Worm (Caenorhabditis elegans): ENCODE results near the gene gmpr-1.
A peak's percentile ranks its signal among the peaks of the same experiment; 100 is the strongest.

The gmpr-1 gene

DNA sequence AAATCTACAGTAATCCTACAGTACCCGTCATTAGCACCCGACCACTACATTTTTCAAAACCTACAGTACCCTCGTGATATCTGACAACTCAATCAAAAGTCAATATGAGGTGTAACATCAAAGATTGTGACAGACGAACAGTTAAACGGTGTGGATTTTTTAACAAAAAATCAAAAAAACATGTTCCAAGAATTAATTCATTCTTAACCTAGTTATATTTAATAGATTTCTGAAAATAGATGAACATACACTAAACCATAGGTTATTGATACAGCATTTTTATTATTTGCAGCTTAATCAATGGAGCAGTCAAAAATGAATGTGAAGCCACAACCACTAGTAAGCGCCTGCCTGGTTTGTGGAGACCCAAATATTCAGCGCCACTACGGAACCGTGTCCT lies 36.3 kb upstream of the gmpr-1 start, which contains the start of gene nhr-118:
Gene nhr-118, plus strand, starts transcription at position 301 of the 400 bp plus-strand sequence.
- no peak for TF ChIP-seq madf-9 (GFP tag; conservative IDR thresholded peaks at IDR 0.05)
- peak; percentile 9 for TF ChIP-seq aha-1 (tag)

DNA sequence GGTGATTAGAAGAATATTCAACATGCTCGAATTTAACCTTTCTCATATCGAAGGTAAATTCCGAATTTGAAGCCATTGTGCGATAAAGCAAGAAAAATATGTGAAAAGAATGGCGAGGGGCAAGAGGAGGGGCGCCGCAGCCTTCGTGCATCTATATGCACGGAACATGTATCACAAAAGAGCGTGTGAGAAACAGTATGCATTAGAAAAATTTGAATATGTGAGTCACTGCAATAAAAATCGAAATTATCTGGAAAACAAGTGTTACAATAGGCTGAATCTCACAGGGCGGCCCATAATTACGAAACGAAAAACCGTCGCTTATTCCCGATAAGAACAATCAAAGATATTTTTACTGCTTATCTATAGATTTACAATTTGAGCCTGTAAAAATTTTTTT lies 30.7 kb upstream of the gmpr-1 start, which contains the start of gene F13A2.5:
Gene F13A2.5, minus strand, starts transcription at position 101 of the 400 bp plus-strand sequence.
- peak; percentile 1 for TF ChIP-seq aha-1 (tag)
- no peak for TF ChIP-seq gei-8 (GFP tag; optimal IDR thresholded peaks at IDR 0.05)
- TF ChIP-seq T26A8.4 (GFP tag; IDR thresholded peaks at IDR 0.05): no peak
- TF ChIP-seq ZK337.2 (GFP tag; IDR thresholded peaks at IDR 0.05): no peak
- TF ChIP-seq lim-7 (GFP tag; IDR thresholded peaks at IDR 0.05): no peak
- no peak for TF ChIP-seq madf-5 (GFP tag; IDR thresholded peaks at IDR 0.05)

DNA sequence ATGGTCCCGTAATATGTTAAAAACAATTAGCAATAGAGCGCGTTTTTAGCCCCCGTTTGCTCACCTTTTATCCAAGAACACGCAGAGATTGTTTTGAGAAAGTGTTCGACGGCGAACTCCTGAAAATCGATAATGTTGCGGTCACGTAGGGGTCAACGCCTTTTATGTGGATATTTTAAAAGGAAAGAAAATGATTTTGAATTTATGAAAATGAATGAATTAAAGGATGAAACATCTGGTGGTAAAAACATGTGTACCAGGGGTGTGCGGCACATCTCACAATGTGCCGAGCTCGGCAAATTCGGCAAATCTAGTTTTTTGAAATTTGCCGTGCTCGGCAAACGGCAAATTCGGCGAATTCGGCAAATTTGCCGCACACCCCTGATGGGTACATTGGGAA lies 28.9 kb upstream of the gmpr-1 start, which contains the start of gene F13A2.4:
Gene F13A2.4, minus strand, starts transcription at position 101 of the 400 bp plus-strand sequence.
- no peak for TF ChIP-seq dmd-9 (GFP tag; IDR thresholded peaks at IDR 0.05)
- TF ChIP-seq ceh-32 (tag; optimal IDR thresholded peaks at IDR 0.05; ENCODE audit: poor library complexity): no peak
- no peak for TF ChIP-seq unc-39 (tag; optimal IDR thresholded peaks at IDR 0.05)
- no peak for TF ChIP-seq daf-12 (tag; optimal IDR thresholded peaks at IDR 0.05)
- no peak for TF ChIP-seq D1046.2 (GFP tag; IDR thresholded peaks at IDR 0.05)
- no peak for TF ChIP-seq lsy-2 (tag; optimal IDR thresholded peaks at IDR 0.05)
- no peak for TF ChIP-seq mes-2 (tag; optimal IDR thresholded peaks at IDR 0.05; ENCODE audit: poor library complexity, severe bottlenecking)

DNA sequence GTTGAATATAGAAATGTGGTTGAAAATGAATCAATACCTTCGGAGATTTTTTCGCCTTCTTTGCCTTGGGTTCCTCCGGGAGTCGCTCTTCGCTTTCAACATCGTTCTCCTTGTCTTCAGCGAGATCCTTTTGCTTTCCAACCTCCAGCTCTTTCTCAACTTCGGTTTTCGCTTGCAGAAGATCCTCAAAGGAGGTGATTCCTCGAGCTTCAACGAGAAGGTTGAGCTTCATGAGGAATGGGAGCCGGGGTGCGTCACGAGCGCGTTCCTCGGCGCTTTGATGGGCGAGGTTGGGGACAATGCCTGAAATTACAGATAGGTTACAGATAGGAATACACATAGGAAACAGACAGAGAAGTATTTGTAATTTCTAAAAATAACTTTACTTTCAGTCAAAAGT lies 27.7 kb upstream of the gmpr-1 start:
- TF ChIP-seq hlh-11 (tag; optimal IDR thresholded peaks at IDR 0.05) (no peak), zip-11 (GFP tag; IDR thresholded peaks at IDR 0.05) (no peak), set-16 (GFP tag; IDR thresholded peaks at IDR 0.05) (peak; percentile 61; the same call in 1 of the 2 replicates), nhr-76 (tag; optimal IDR thresholded peaks at IDR 0.05) (no peak), mep-1 (tag; optimal IDR thresholded peaks at IDR 0.05) (no peak)

DNA sequence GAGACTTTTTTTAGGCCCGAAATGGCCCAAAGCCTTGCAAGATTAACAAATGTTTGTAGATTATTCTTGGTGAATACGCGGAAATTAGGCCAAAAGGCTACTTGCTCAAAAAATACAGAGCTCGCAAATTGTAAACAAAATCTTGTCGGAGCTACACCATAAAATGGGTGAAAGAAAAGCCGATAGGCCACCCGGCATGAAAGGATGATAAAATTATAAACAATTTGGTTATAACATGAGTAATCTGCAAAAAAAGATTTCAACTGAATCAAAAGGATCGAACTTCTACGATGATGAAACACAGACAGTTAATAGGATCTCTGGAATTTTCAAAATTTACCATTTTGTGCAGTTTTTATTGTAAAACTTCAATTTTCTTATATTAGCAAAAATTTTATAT lies 26.9 kb upstream of the gmpr-1 start:
- TF ChIP-seq aha-1 (tag) (peak; percentile 93), ceh-44 (GFP tag; IDR thresholded peaks at IDR 0.05) (no peak)

DNA sequence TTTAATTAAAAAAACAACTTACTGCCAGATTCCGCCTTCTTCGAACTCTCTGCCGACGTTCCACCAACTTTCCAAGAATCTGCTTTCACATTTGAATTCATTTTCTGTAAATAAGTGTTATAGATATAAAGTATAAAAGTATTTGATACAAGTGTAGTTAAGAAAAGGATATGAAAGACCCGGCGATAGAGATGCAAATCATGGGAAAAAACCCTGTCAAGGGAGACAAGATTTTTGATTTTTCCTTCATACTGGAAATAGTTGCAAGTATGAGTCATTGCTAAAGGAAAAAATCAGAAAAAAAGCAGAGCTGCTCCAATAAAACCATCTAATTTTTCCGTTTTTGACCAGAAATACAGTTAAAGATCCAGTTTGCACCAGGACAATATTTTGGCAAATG lies 25.1 kb upstream of the gmpr-1 start, which contains the start of gene F13A2.3:
Gene F13A2.3, minus strand, starts transcription at position 101 of the 400 bp plus-strand sequence.
- TF ChIP-seq mes-2 (tag; optimal IDR thresholded peaks at IDR 0.05; ENCODE audit: poor library complexity, severe bottlenecking) (no peak), fos-1 (tag; optimal IDR thresholded peaks at IDR 0.05) (no peak), F49E8.2 (tag; optimal IDR thresholded peaks at IDR 0.05; ENCODE audit: borderline replicate concordance) (no peak), hif-1 (tag; optimal IDR thresholded peaks at IDR 0.05) (no peak), madf-5 (GFP tag; IDR thresholded peaks at IDR 0.05) (no peak), dpl-1 (GFP tag; optimal IDR thresholded peaks at IDR 0.05) (no peak), lin-13 (GFP tag; optimal IDR thresholded peaks at IDR 0.05) (no peak), dmd-8 (GFP tag; IDR thresholded peaks at IDR 0.05) (no peak), unc-62 (GFP tag; optimal IDR thresholded peaks at IDR 0.05 in 1 of 2) (no peak), unc-62 (tag; optimal IDR thresholded peaks at IDR 0.05) (no peak), lin-38 (GFP tag; IDR thresholded peaks at IDR 0.05) (no peak), fkh-10 (GFP tag; optimal IDR thresholded peaks at IDR 0.05) (no peak)

DNA sequence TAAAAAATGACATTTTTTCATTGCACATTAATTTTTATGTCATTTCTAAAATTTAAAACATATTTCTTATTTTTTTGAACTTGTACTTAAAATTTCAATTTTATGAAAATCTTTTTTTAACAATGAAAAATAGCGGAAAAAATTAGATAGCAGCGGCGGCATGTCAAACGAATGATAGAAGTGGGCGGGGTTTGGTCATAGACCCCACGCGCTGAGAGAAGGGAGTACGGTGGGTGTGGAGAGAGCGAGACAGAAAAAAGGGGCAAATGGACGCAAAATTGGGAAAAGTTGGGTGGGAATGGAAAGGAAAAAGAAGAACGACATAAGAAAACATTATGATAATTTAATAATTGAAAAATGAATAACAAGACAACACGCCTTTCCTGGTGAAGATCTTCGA lies 16.7 kb upstream of the gmpr-1 start:
- no peak for TF ChIP-seq lim-7 (GFP tag; IDR thresholded peaks at IDR 0.05)
- TF ChIP-seq mdt-29 (GFP tag; IDR thresholded peaks at IDR 0.05): no peak
- TF ChIP-seq attf-4 (tag; optimal IDR thresholded peaks at IDR 0.05): no peak
- no peak for TF ChIP-seq lin-39 (tag; optimal IDR thresholded peaks at IDR 0.05)
- TF ChIP-seq pqm-1 (tag; optimal IDR thresholded peaks at IDR 0.05): no peak
- no peak for TF ChIP-seq Y75B8A.6 (GFP tag; IDR thresholded peaks at IDR 0.05)
